Worm (Caenorhabditis elegans): ENCODE data around the gene abhd-14.

- TF ChIP-seq ama-1 (optimal IDR thresholded peaks at IDR 0.05) (no peak), ets-7 (tag; optimal IDR thresholded peaks at IDR 0.05) (no peak), aly-1 (tag; optimal IDR thresholded peaks at IDR 0.05) (no peak)
These were observed 5.3 kb upstream of the abhd-14 start for ce11 chrIV:1035108-1035507.
